Worm (Caenorhabditis elegans) whole organism, young adult: ENCODE measurements around the gene F34D10.4.

Source experiments
- egrh-3 ChIP-seq: fragments of 200-800 bp; sonication (Bioruptor generic); IDR thresholded peaks from 2 replicates; pipeline ENCODE4 v1.3.6; 2022; ENCODE audit warnings: missing genetic modification reagents, missing genetic modification characterization, missing compliant biosample characterization
- ets-4 ChIP-seq: fragments of 200-800 bp; sonication (Bioruptor generic); optimal IDR thresholded peaks from 2 replicates; lab custom pipeline; 2018; ENCODE audit warnings: mild to moderate bottlenecking, missing genetic modification characterization, missing compliant biosample characterization
- mxl-1 ChIP-seq: sonication (generic microtip); optimal IDR thresholded peaks from 2 replicates; lab custom pipeline; 2016; ENCODE audit warnings: missing genetic modification characterization, missing compliant biosample characterization
- tbx-9 ChIP-seq: sonication (generic microtip); optimal IDR thresholded peaks from 2 replicates; lab custom pipeline; 2016; ENCODE audit warnings: borderline replicate concordance, missing genetic modification characterization, inconsistent platforms, missing compliant biosample characterization
- ztf-25 ChIP-seq: fragments of 200-800 bp; sonication (Bioruptor generic); IDR thresholded peaks from 2 replicates; pipeline ENCODE4 v1.3.6; 2022; ENCODE audit warnings: missing genetic modification reagents, missing genetic modification characterization, missing compliant biosample characterization

DNA sequence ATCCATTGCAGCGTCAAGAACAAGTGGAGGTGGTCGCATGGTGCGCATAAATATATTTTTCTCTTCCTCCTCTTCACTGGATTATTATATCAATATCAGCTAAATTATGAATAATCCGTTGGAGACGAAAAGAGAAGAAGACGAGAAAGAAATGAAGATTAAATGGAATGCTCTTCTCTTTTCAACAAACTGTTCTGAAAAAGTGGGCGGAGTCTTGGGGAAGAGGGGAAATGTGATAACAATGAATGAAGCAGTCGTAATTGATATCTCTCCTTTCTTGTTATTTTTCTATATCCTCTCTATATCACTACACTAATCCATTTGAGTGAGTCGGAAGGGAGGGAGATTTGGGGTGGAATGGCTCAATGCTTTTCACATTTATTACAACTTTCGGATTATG lies 22.9 kb downstream of the F34D10.4 start, which contains the start of gene arcp-1:
- TF ChIP-seq ztf-25 (GFP tag; lab: Robert Waterston, UW) (no peak), ets-4 (GFP tag; lab: Kevin White, UChicago) (no peak), tbx-9 (tag; lab: Kevin White, UChicago) (no peak), mxl-1 (tag; lab: Kevin White, UChicago) (no peak), egrh-3 (GFP tag; lab: Robert Waterston, UW) (no peak)
